Worm (Caenorhabditis elegans) whole organism, L2 larva: Measurements from ENCODE around the gene sun-1.

ENCODE experiments used
- C34F6.9 ChIP-seq: fragments of 150-350 bp; optimal IDR thresholded peaks from 2 replicates; lab custom pipeline; 2014; ENCODE audit warnings: missing biosample characterization, missing genetic modification characterization
- F13H6.1 ChIP-seq: sonication (generic microtip); optimal IDR thresholded peaks from 2 replicates; lab custom pipeline; 2016; ENCODE audit warnings: missing genetic modification characterization, missing compliant biosample characterization
- Y55F3AM.14 ChIP-seq: fragments of 200-800 bp; sonication (Bioruptor generic); optimal IDR thresholded peaks from 2 replicates; lab custom pipeline; 2018; ENCODE audit warnings: mild to moderate bottlenecking, missing genetic modification characterization, missing compliant biosample characterization
- ZK546.5 ChIP-seq: sonication (generic microtip); optimal IDR thresholded peaks from 2 replicates; lab custom pipeline; 2017; ENCODE audit warnings: missing biosample characterization, missing genetic modification characterization
- blmp-1 ChIP-seq: sonication (generic microtip); optimal IDR thresholded peaks from 2 replicates; lab custom pipeline; 2017; ENCODE audit warnings: missing genetic modification characterization, mild to moderate bottlenecking, missing compliant biosample characterization, antibody characterized with exemption, moderate library complexity; ENCODE audit not compliant: insufficient read depth
- ceh-82 ChIP-seq: fragments of 150-350 bp; optimal IDR thresholded peaks from 2 replicates; lab custom pipeline; 2014; ENCODE audit warnings: missing biosample characterization, missing genetic modification characterization
- crh-2 ChIP-seq: sonication (generic microtip); optimal IDR thresholded peaks from 2 replicates; lab custom pipeline; 2017; ENCODE audit warnings: missing biosample characterization, missing genetic modification characterization
- dmd-4 ChIP-seq: sonication (generic microtip); optimal IDR thresholded peaks from 2 replicates; lab custom pipeline; 2017; ENCODE audit warnings: missing biosample characterization, missing genetic modification characterization
- egl-27 ChIP-seq: sonication (generic microtip); optimal IDR thresholded peaks from 3 replicates; lab custom pipeline; 2017; ENCODE audit warnings: missing biosample characterization, missing genetic modification reagents, missing genetic modification characterization
- elt-1 ChIP-seq: fragments of 150-350 bp; optimal IDR thresholded peaks from 2 replicates; lab custom pipeline; 2014; ENCODE audit warnings: missing biosample characterization, missing genetic modification characterization
- elt-3 ChIP-seq: sonication (generic microtip); optimal IDR thresholded peaks from 2 replicates; lab custom pipeline; 2017; ENCODE audit warnings: missing biosample characterization, missing genetic modification characterization
- fos-1 ChIP-seq: fragments of 150-350 bp; optimal IDR thresholded peaks from 2 replicates; lab custom pipeline; 2014; ENCODE audit warnings: missing biosample characterization, missing genetic modification characterization
- lin-11 ChIP-seq: fragments of 150-350 bp; sonication (generic microtip); optimal IDR thresholded peaks from 2 replicates; lab custom pipeline; 2014; ENCODE audit warnings: missing biosample characterization, missing genetic modification characterization, inconsistent platforms, mixed read lengths
- lin-13 ChIP-seq: fragments of 150-350 bp; optimal IDR thresholded peaks from 2 replicates; lab custom pipeline; 2014; ENCODE audit warnings: missing biosample characterization, missing genetic modification reagents, missing genetic modification characterization
- lin-39 ChIP-seq: fragments of 150-350 bp; optimal IDR thresholded peaks from 2 replicates; lab custom pipeline; 2014; ENCODE audit warnings: missing biosample characterization, missing genetic modification reagents, missing genetic modification characterization
- lsy-2 ChIP-seq, 2 experiments: fragments of 150-350 bp in 1 of 2; sonication (generic microtip) in 1 of 2; optimal IDR thresholded peaks; 2 replicates each; lab custom pipeline; 2014 to 2017; ENCODE audit warnings: missing biosample characterization in 2 of 2, missing genetic modification characterization in 2 of 2
- mbf-1 ChIP-seq: sonication (generic microtip); optimal IDR thresholded peaks from 2 replicates; lab custom pipeline; 2017; ENCODE audit warnings: missing biosample characterization, missing genetic modification characterization
- mdl-1 ChIP-seq, 2 experiments: fragments of 150-350 bp in 1 of 2; sonication (generic microtip) in 1 of 2; optimal IDR thresholded peaks; 2 replicates each; lab custom pipeline; 2017; ENCODE audit warnings: missing biosample characterization in 2 of 2, missing genetic modification characterization in 2 of 2
- nhr-10 ChIP-seq: sonication (generic microtip); optimal IDR thresholded peaks from 2 replicates; lab custom pipeline; 2017; ENCODE audit warnings: missing biosample characterization, missing genetic modification characterization
- nhr-11 ChIP-seq: fragments of 150-350 bp; optimal IDR thresholded peaks from 2 replicates; lab custom pipeline; 2014; ENCODE audit warnings: missing biosample characterization, missing genetic modification characterization
- nhr-12 ChIP-seq: fragments of 150-350 bp; optimal IDR thresholded peaks from 2 replicates; lab custom pipeline; 2014; ENCODE audit warnings: missing biosample characterization, missing genetic modification characterization
- nhr-129 ChIP-seq: fragments of 150-350 bp; optimal IDR thresholded peaks from 2 replicates; lab custom pipeline; 2014; ENCODE audit warnings: missing biosample characterization, missing genetic modification characterization
- nhr-21 ChIP-seq: fragments of 150-350 bp; optimal IDR thresholded peaks from 2 replicates; lab custom pipeline; 2014; ENCODE audit warnings: missing biosample characterization, missing genetic modification characterization
- nhr-237 ChIP-seq: fragments of 150-350 bp; optimal IDR thresholded peaks from 2 replicates; lab custom pipeline; 2014; ENCODE audit warnings: missing biosample characterization, missing genetic modification characterization
- nhr-77 ChIP-seq: fragments of 150-350 bp; optimal IDR thresholded peaks from 2 replicates; lab custom pipeline; 2014; ENCODE audit warnings: missing biosample characterization, missing genetic modification characterization
- peb-1 ChIP-seq: fragments of 150-350 bp; optimal IDR thresholded peaks from 2 replicates; lab custom pipeline; 2014; ENCODE audit warnings: missing biosample characterization, missing genetic modification characterization
- skn-1 ChIP-seq: sonication (generic microtip); optimal IDR thresholded peaks from 2 replicates; lab custom pipeline; 2017; ENCODE audit warnings: missing biosample characterization, missing genetic modification characterization
- sma-9 ChIP-seq, 2 experiments: fragments of 150-350 bp in 1 of 2; sonication (generic microtip) in 1 of 2; optimal IDR thresholded peaks; 2 replicates each; lab custom pipeline; 2014 to 2016; ENCODE audit warnings: missing genetic modification characterization in 2 of 2, mild to moderate bottlenecking in 1 of 2, missing biosample characterization in 1 of 2, missing compliant biosample characterization in 1 of 2, missing genetic modification reagents in 1 of 2, moderate library complexity in 1 of 2
- snpc-4 ChIP-seq: fragments of 150-350 bp; optimal IDR thresholded peaks from 2 replicates; lab custom pipeline; 2014; ENCODE audit warnings: missing biosample characterization, missing genetic modification characterization
- unc-39 ChIP-seq: fragments of 150-350 bp; optimal IDR thresholded peaks from 2 replicates; lab custom pipeline; 2014; ENCODE audit warnings: missing biosample characterization, missing genetic modification characterization
- zag-1 ChIP-seq: fragments of 150-350 bp; optimal IDR thresholded peaks from 2 replicates; lab custom pipeline; 2014; ENCODE audit warnings: missing biosample characterization, missing genetic modification characterization
- ztf-1 ChIP-seq: fragments of 200-800 bp; sonication (Bioruptor generic); conservative IDR thresholded peaks from 2 replicates; pipeline ENCODE4 v1.3.6; 2022; ENCODE audit warnings: missing genetic modification characterization, missing compliant biosample characterization
- ztf-11 ChIP-seq: sonication (generic microtip); optimal IDR thresholded peaks from 2 replicates; lab custom pipeline; 2017; ENCODE audit warnings: missing biosample characterization, missing genetic modification characterization
- ztf-4 ChIP-seq: fragments of 150-350 bp; optimal IDR thresholded peaks from 2 replicates; lab custom pipeline; 2014; ENCODE audit warnings: missing biosample characterization, missing genetic modification characterization

Gene sun-1

DNA sequence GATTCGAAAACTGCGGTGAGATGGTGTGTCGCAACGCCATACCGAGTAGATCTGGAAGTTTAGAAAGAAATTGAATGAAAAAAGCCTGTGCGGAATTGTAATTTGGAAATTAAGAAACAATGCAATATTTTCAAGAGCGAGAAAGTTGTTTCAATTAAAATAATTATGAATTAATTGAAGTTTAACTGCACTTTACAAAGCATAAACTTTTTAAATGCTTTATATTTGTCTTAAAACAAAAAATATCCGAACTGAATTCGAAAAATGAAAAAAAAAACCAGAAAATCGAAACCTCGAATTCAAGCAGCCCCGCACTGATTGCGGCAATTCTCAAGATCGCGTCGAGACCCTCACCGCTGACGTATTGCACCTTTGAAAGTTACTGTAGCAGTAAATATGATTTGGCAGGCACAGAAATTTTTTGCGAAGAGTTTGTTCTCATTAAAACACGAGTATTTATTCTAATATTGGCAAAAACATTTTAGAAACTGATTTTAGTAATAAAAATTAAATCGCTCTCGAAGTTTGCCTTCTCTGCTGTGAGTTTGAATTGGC is at the start of gene sun-1:
Gene sun-1, minus strand, starts transcription at position 51 of the 555 bp plus-strand sequence.
- TF ChIP-seq nhr-237 (tag; lab: Kevin White, UChicago): no peak
- no peak for TF ChIP-seq mdl-1 (tag; optimal IDR thresholded peaks at IDR 0.05; lab: Kevin White, UChicago)
- no peak for TF ChIP-seq lsy-2 (tag; optimal IDR thresholded peaks at IDR 0.05; lab: Kevin White, UChicago)
- no peak for TF ChIP-seq unc-39 (tag; lab: Kevin White, UChicago)
- no peak for TF ChIP-seq zag-1 (tag; lab: Kevin White, UChicago)
- no peak for TF ChIP-seq nhr-10 (tag; lab: Kevin White, UChicago)
- TF ChIP-seq elt-3 (tag; lab: Kevin White, UChicago): no peak
- no peak for TF ChIP-seq sma-9 (GFP tag; optimal IDR thresholded peaks at IDR 0.05; lab: Kevin White, UChicago)
- TF ChIP-seq sma-9 (tag; optimal IDR thresholded peaks at IDR 0.05; lab: Kevin White, UChicago): no peak
- TF ChIP-seq ztf-4 (tag; lab: Kevin White, UChicago): no peak

DNA sequence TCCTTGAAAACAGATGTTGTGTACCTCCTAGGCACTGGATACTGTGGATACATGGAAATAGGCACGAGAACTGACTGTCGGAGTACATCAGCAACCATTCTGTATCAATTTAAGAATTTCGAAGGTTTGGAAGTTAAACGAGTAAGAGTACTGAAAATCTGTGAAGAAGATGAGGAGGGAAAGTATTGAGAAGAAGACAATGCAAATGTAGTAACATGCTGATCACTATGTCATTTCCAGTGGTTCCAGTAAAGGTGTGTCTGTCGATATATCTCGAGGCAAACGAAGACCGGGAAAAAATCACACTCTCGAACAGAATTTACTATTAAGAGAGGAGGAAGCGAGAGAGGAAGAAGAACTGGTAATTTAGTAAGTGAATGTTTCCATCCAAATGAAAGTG is 43.2 kb upstream of the sun-1 start, which contains the start of gene dmd-10:
Gene dmd-10, minus strand, starts transcription at position 101 of the 400 bp plus-strand sequence.
- TF ChIP-seq lin-39 (tag; lab: Kevin White, UChicago): no peak
- no peak for TF ChIP-seq nhr-237 (tag; lab: Kevin White, UChicago)
- no peak for TF ChIP-seq C34F6.9 (tag; lab: Kevin White, UChicago)
- TF ChIP-seq nhr-129 (tag; lab: Kevin White, UChicago): no peak
- no peak for TF ChIP-seq Y55F3AM.14 (GFP tag; lab: Kevin White, UChicago)
- no peak for TF ChIP-seq lin-11 (tag; lab: Kevin White, UChicago)
- TF ChIP-seq ceh-82 (tag; lab: Kevin White, UChicago): no peak
- no peak for TF ChIP-seq mbf-1 (tag; lab: Kevin White, UChicago)
- no peak for TF ChIP-seq lsy-2 (tag; optimal IDR thresholded peaks at IDR 0.05; lab: Kevin White, UChicago)
- no peak for TF ChIP-seq nhr-12 (tag; lab: Kevin White, UChicago)
- TF ChIP-seq dmd-4: no peak
- no peak for TF ChIP-seq peb-1 (tag; lab: Kevin White, UChicago)
- TF ChIP-seq lin-13 (GFP tag; lab: Kevin White, UChicago): no peak
- TF ChIP-seq ZK546.5: no peak
- no peak for TF ChIP-seq elt-1 (tag; lab: Kevin White, UChicago)
- TF ChIP-seq ztf-1 (GFP tag; lab: Robert Waterston, UW): no peak
- TF ChIP-seq zag-1 (tag; lab: Kevin White, UChicago): no peak
- TF ChIP-seq snpc-4 (tag; lab: Kevin White, UChicago): no peak
- TF ChIP-seq unc-39 (tag; lab: Kevin White, UChicago): no peak

- TF ChIP-seq lin-11 (tag; lab: Kevin White, UChicago): no peak
- peak; percentile 24 for TF ChIP-seq ztf-4 (tag; lab: Kevin White, UChicago)
- TF ChIP-seq skn-1 (tag; lab: Kevin White, UChicago): peak; percentile 55
Observed at ce11 chrV:13235313-13235712, 42.0 kb upstream of the sun-1 start.

ce11 chrV:13229538-13229937 is 36.2 kb upstream of the sun-1 start:
- TF ChIP-seq ztf-1 (GFP tag; lab: Robert Waterston, UW): no peak
- no peak for TF ChIP-seq ceh-82 (tag; lab: Kevin White, UChicago)
- TF ChIP-seq peb-1 (tag; lab: Kevin White, UChicago): no peak
- TF ChIP-seq blmp-1 (tag; lab: Kevin White, UChicago): no peak
- TF ChIP-seq nhr-11: no peak
- no peak for TF ChIP-seq nhr-21 (tag; lab: Kevin White, UChicago)

DNA sequence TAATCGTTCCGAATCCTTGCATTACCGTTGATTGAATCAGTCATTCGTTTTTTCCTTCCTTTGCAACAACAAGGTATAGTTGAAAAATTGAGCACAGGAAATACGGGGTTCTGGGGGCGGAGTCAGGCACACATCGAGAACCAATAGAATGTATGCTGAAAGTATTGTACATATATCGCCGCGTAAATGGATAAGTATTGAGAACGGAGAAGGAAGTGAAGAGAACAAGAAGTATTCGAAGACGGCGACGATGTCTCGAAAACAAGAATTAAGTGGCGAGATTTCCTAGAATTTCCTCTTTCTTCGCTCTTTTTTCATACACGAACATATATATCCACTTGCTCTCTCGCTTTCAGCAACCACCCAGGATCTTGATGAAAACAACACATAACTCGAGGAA is 27.7 kb upstream of the sun-1 start:
- TF ChIP-seq egl-27 (tag; lab: Kevin White, UChicago) (no peak), nhr-77 (tag; lab: Kevin White, UChicago) (no peak), ztf-11 (no peak), ztf-1 (GFP tag; lab: Robert Waterston, UW) (no peak)
- TF ChIP-seq, all 48 proteins: peak for 0

DNA sequence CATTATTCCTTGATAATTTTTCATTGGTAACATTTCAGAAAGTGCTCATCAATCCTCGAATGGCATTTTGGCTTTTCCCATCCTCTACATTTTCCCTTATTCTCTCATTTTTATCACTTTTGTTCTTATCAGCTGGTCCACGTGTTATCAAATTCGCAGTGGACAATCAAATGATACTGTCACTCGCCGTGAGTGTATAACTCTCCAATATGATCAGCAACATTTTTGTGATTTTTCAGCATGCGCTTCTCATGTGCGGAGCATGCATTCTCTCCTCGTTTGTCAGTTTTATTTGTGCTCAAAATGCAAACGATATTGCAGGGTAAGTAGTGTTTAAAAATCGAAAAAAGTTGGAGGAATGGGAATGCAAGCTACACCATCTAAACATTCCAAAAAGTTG is 19.2 kb upstream of the sun-1 start:
- TF ChIP-seq lsy-2 (tag; optimal IDR thresholded peaks at IDR 0.05; lab: Kevin White, UChicago): no peak
- peak; percentile 70 for TF ChIP-seq F13H6.1 (tag; lab: Kevin White, UChicago)
- peak; percentile 80 for TF ChIP-seq sma-9 (GFP tag; optimal IDR thresholded peaks at IDR 0.05; lab: Kevin White, UChicago)
- no peak for TF ChIP-seq sma-9 (tag; optimal IDR thresholded peaks at IDR 0.05; lab: Kevin White, UChicago)
- TF ChIP-seq fos-1 (tag; lab: Kevin White, UChicago): peak; percentile 98
- TF ChIP-seq crh-2 (tag; lab: Kevin White, UChicago): peak; percentile 79
